Worm (Caenorhabditis elegans) whole organism, early embryonic: ENCODE data around the gene K09G1.1.

Experiments used
- B0310.2 ChIP-seq: sonication (generic microtip); optimal IDR thresholded peaks from 2 replicates; lab custom pipeline; 2016; ENCODE audit warnings: mild to moderate bottlenecking, missing genetic modification characterization, missing compliant biosample characterization
- F13C5.2 ChIP-seq: sonication (generic microtip); optimal IDR thresholded peaks from 2 replicates; lab custom pipeline; 2017; ENCODE audit warnings: mild to moderate bottlenecking, missing genetic modification characterization, inconsistent platforms, missing compliant biosample characterization
- aly-1 ChIP-seq: sonication (generic microtip); optimal IDR thresholded peaks from 2 replicates; lab custom pipeline; 2016; ENCODE audit warnings: missing genetic modification characterization, missing compliant biosample characterization
- ama-1 ChIP-seq: fragments of 150-350 bp; optimal IDR thresholded peaks from 2 replicates; lab custom pipeline; 2014
- ceh-13 ChIP-seq: fragments of 200-800 bp; sonication (Bioruptor generic); optimal IDR thresholded peaks from 2 replicates; lab custom pipeline; 2018; ENCODE audit warnings: mild to moderate bottlenecking, missing genetic modification characterization, missing compliant biosample characterization
- ceh-36 ChIP-seq: sonication (generic microtip); optimal IDR thresholded peaks from 2 replicates; lab custom pipeline; 2016; ENCODE audit warnings: missing genetic modification characterization, inconsistent platforms, missing compliant biosample characterization
- ets-7 ChIP-seq: sonication (generic microtip); optimal IDR thresholded peaks from 2 replicates; lab custom pipeline; 2016; ENCODE audit warnings: missing genotype, missing genetic modification characterization, missing compliant biosample characterization
- flt-1 ChIP-seq: fragments of 200-800 bp; sonication (Bioruptor generic); IDR thresholded peaks from 2 replicates; pipeline ENCODE4 v1.3.6; 2022; ENCODE audit warnings: missing genetic modification characterization, missing compliant biosample characterization
- hmbx-1 ChIP-seq: sonication (generic microtip); optimal IDR thresholded peaks from 2 replicates; lab custom pipeline; 2016; ENCODE audit warnings: mild to moderate bottlenecking, missing genetic modification characterization, missing compliant biosample characterization
- hmg-4 ChIP-seq: fragments of 200-800 bp; sonication (Bioruptor generic); optimal IDR thresholded peaks from 2 replicates; lab custom pipeline; 2018; ENCODE audit warnings: mild to moderate bottlenecking, missing genetic modification characterization, missing compliant biosample characterization
- hnd-1 ChIP-seq: sonication (generic microtip); optimal IDR thresholded peaks from 2 replicates; lab custom pipeline; 2016; ENCODE audit warnings: missing genetic modification characterization, missing compliant biosample characterization
- pes-1 ChIP-seq: fragments of 200-800 bp; sonication (Bioruptor generic); IDR thresholded peaks from 2 replicates; pipeline ENCODE4 v1.3.6; 2022; ENCODE audit warnings: missing genetic modification reagents, missing genetic modification characterization, missing compliant biosample characterization
- scrt-1 ChIP-seq: fragments of 200-800 bp; sonication (Bioruptor generic); IDR thresholded peaks from 2 replicates; pipeline ENCODE4 v1.3.6; 2022; ENCODE audit warnings: missing genetic modification characterization, missing compliant biosample characterization
- sea-1 ChIP-seq: fragments of 200-800 bp; sonication (Bioruptor generic); conservative IDR thresholded peaks from 2 replicates; pipeline ENCODE4 v1.3.6; 2022; ENCODE audit warnings: missing genetic modification characterization, missing compliant biosample characterization
- tbx-11 ChIP-seq: fragments of 200-800 bp; sonication (Bioruptor generic); IDR thresholded peaks from 2 replicates; pipeline ENCODE4 v1.3.6; 2022; ENCODE audit warnings: missing genetic modification characterization, missing compliant biosample characterization
- tbx-37 ChIP-seq: fragments of 200-800 bp; sonication (Bioruptor generic); conservative IDR thresholded peaks from 2 replicates; pipeline ENCODE4 v1.3.6; 2022; ENCODE audit warnings: missing genetic modification reagents, missing genetic modification characterization, missing compliant biosample characterization
- tra-4 ChIP-seq: sonication (generic microtip); optimal IDR thresholded peaks from 2 replicates; lab custom pipeline; 2017; ENCODE audit warnings: missing genetic modification characterization, missing compliant biosample characterization

The K09G1.1 gene

ce11 chrV:9621437-9621836 is 38.1 kb downstream of the K09G1.1 start:
- no peak for TF ChIP-seq hnd-1
- no peak for TF ChIP-seq flt-1
- no peak for TF ChIP-seq scrt-1
- no peak for TF ChIP-seq ama-1 (lab: Kevin White, UChicago)
- TF ChIP-seq ceh-36 (tag; lab: Kevin White, UChicago), result no peak
- TF ChIP-seq sea-1 (GFP tag; lab: Robert Waterston, UW), result no peak
- no peak for TF ChIP-seq hmg-4 (GFP tag; lab: Kevin White, UChicago)
- TF ChIP-seq F13C5.2, result no peak
- no peak for TF ChIP-seq ets-7 (tag; lab: Kevin White, UChicago)
- TF ChIP-seq aly-1 (tag; lab: Kevin White, UChicago), result no peak
- TF ChIP-seq pes-1 (GFP tag; lab: Robert Waterston, UW), result no peak
- TF ChIP-seq tra-4 (tag; lab: Kevin White, UChicago), result no peak
- TF ChIP-seq B0310.2 (tag; lab: Kevin White, UChicago), result no peak
- no peak for TF ChIP-seq hmbx-1
- no peak for TF ChIP-seq tbx-37
- no peak for TF ChIP-seq tbx-11 (GFP tag; lab: Robert Waterston, UW)
- no peak for TF ChIP-seq ceh-13 (GFP tag; lab: Kevin White, UChicago)

ce11 chrV:9622834-9623233 is 39.5 kb downstream of the K09G1.1 start, which contains the start of gene idpc-5:
Gene idpc-5, minus strand, starts transcription at chrV:9622934.
- TF ChIP-seq tra-4 (tag; lab: Kevin White, UChicago) (no peak), hmbx-1 (no peak)

DNA sequence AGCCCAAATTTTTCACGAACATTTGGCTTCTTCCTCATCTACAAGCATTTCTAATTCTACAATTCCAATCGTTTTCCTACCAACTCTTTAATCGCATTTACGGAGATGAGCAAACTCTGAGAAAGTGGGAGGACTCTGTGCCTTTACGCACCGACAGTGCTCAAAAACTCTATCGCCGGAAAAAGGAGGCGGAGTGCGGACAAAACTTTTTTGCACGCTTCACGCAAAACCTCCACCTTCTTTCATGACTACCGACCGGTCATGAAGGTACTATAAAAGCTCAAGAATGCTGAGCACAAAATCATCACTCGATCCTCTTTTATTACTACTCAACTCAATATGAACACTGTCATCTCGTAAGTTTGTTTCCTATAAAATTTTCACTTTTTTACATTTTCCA is 41.8 kb downstream of the K09G1.1 start, which contains the start of gene idpc-4:
idpc-4 (plus strand) TSS at position 301 of the 400 bp plus-strand sequence.
- TF ChIP-seq hmbx-1, result no peak
- no peak for TF ChIP-seq aly-1 (tag; lab: Kevin White, UChicago)
- TF ChIP-seq ceh-13 (GFP tag; lab: Kevin White, UChicago), result no peak
- TF ChIP-seq flt-1, result no peak
- no peak for TF ChIP-seq B0310.2 (tag; lab: Kevin White, UChicago)
- TF ChIP-seq tbx-37, result no peak
- TF ChIP-seq tra-4 (tag; lab: Kevin White, UChicago), result no peak

ce11 chrV:9625604-9626446 is 42.5 kb downstream of the K09G1.1 start, which contains the start of gene T06E4.7:
Gene T06E4.7, plus strand, starts transcription at chrV:9626396.
- TF ChIP-seq hmbx-1, result no peak
- no peak for TF ChIP-seq F13C5.2
- TF ChIP-seq scrt-1, result no peak
- no peak for TF ChIP-seq flt-1
- no peak for TF ChIP-seq tbx-37

ce11 chrV:9628603-9629002 is 45.3 kb downstream of the K09G1.1 start:
- TF ChIP-seq ets-7 (tag; lab: Kevin White, UChicago), result no peak
- no peak for TF ChIP-seq aly-1 (tag; lab: Kevin White, UChicago)
- TF ChIP-seq F13C5.2, result no peak
- TF ChIP-seq pes-1 (GFP tag; lab: Robert Waterston, UW), result no peak
- TF ChIP-seq tbx-11 (GFP tag; lab: Robert Waterston, UW), result no peak
- TF ChIP-seq tra-4 (tag; lab: Kevin White, UChicago), result no peak
- TF ChIP-seq hmg-4 (GFP tag; lab: Kevin White, UChicago), result peak; percentile 5
- TF ChIP-seq ceh-36 (tag; lab: Kevin White, UChicago), result no peak

- TF ChIP-seq tra-4 (tag; lab: Kevin White, UChicago) (no peak), aly-1 (tag; lab: Kevin White, UChicago) (no peak), F13C5.2 (no peak), ama-1 (lab: Kevin White, UChicago) (no peak), B0310.2 (tag; lab: Kevin White, UChicago) (no peak), hmg-4 (GFP tag; lab: Kevin White, UChicago) (no peak), flt-1 (no peak), sea-1 (GFP tag; lab: Robert Waterston, UW) (no peak), tbx-11 (GFP tag; lab: Robert Waterston, UW) (no peak), ceh-13 (GFP tag; lab: Kevin White, UChicago) (no peak), ceh-36 (tag; lab: Kevin White, UChicago) (no peak), hmbx-1 (no peak), scrt-1 (no peak), tbx-37 (no peak), pes-1 (GFP tag; lab: Robert Waterston, UW) (no peak), ets-7 (tag; lab: Kevin White, UChicago) (no peak), hnd-1 (no peak)
Measured at ce11 chrV:9629114-9629513, 45.8 kb downstream of the K09G1.1 start, which contains the start of gene idpc-3. Gene idpc-3, minus strand, starts transcription at chrV:9629214.

- TF ChIP-seq tbx-37 (no peak), F13C5.2 (no peak), tbx-11 (GFP tag; lab: Robert Waterston, UW) (no peak), aly-1 (tag; lab: Kevin White, UChicago) (no peak), pes-1 (GFP tag; lab: Robert Waterston, UW) (no peak), tra-4 (tag; lab: Kevin White, UChicago) (no peak), ets-7 (tag; lab: Kevin White, UChicago) (no peak), ceh-36 (tag; lab: Kevin White, UChicago) (no peak), flt-1 (no peak), hnd-1 (no peak)
Measured at ce11 chrV:9629643-9630042, 46.3 kb downstream of the K09G1.1 start, which contains the start of gene col-146. Gene col-146, plus strand, starts transcription at chrV:9629943.

ce11 chrV:9630542-9630941 is 47.2 kb downstream of the K09G1.1 start:
- TF ChIP-seq ceh-13 (GFP tag; lab: Kevin White, UChicago) (no peak), hmbx-1 (no peak), scrt-1 (no peak), F13C5.2 (no peak), tbx-37 (no peak), tbx-11 (GFP tag; lab: Robert Waterston, UW) (no peak), B0310.2 (tag; lab: Kevin White, UChicago) (no peak)
